Fruit fly (Drosophila melanogaster): ENCODE data around the gene RfC38.
A peak's percentile ranks its signal among the peaks of the same experiment; 100 is the strongest.

Gene RfC38

dm6 chr2L:11123499-11123898 lies 6.9 kb downstream of the RfC38 start, which contains the start of the genes Csl4 and Nup160 (continued):
- peak; percentile 71 for TF ChIP-seq CG13287 (GFP tag; IDR thresholded peaks at IDR 0.05; ENCODE audit: partially characterized antibody)
- peak; percentile 51 for TF ChIP-seq CG9437 (GFP tag; optimal IDR thresholded peaks at IDR 0.05)
- peak; percentile 36; the same call in 1 of the 2 replicates for TF ChIP-seq CG10959 (GFP tag; IDR thresholded peaks at IDR 0.05)
- peak; percentile 90 for TF ChIP-seq HLH54F (GFP tag; optimal IDR thresholded peaks at IDR 0.05)
- TF ChIP-seq Deaf1 (tag; optimal IDR thresholded peaks at IDR 0.05): no peak
- TF ChIP-seq MTF-1 (GFP tag; optimal IDR thresholded peaks at IDR 0.05; ENCODE audit: borderline replicate concordance): no peak
- peak; percentile 87 for TF ChIP-seq vfl (GFP tag; optimal IDR thresholded peaks at IDR 0.05)
- no peak for TF ChIP-seq Tbp (GFP tag; optimal IDR thresholded peaks at IDR 0.05)
- peak; percentile 0 for TF ChIP-seq org-1 (GFP tag; optimal IDR thresholded peaks at IDR 0.05)
- peak; percentile 87 to 88 for TF ChIP-seq dpn (GFP tag; optimal IDR thresholded peaks at IDR 0.05)
- peak; percentile 86 for TF ChIP-seq pum (GFP tag; optimal IDR thresholded peaks at IDR 0.05)
- peak; percentile 75 for TF ChIP-seq CG14014 (GFP tag; IDR thresholded peaks at IDR 0.05)
- TF ChIP-seq Usf (GFP tag; optimal IDR thresholded peaks at IDR 0.05): no peak
- no peak; the same call in 1 of the 2 replicates for TF ChIP-seq Poxn (GFP tag; IDR thresholded peaks at IDR 0.05)
- no peak for TF ChIP-seq CG18619 (GFP tag; optimal IDR thresholded peaks at IDR 0.05)
- peak; percentile 65 for TF ChIP-seq Abd-B (GFP tag; optimal IDR thresholded peaks at IDR 0.05)
- TF ChIP-seq CG6791 (GFP tag; IDR thresholded peaks at IDR 0.05; ENCODE audit: partially characterized antibody): no peak
- no peak for TF ChIP-seq C15 (GFP tag; IDR thresholded peaks at IDR 0.05)
- no peak for TF ChIP-seq tap (tag; optimal IDR thresholded peaks at IDR 0.05)
- peak; percentile 40 for TF ChIP-seq CG6683 (GFP tag; optimal IDR thresholded peaks at IDR 0.05)
- peak; percentile 68 for TF ChIP-seq CG11695 (GFP tag; IDR thresholded peaks at IDR 0.05)
- TF ChIP-seq sob (GFP tag; IDR thresholded peaks at IDR 0.05): peak; percentile 90
- TF ChIP-seq cg (GFP tag; optimal IDR thresholded peaks at IDR 0.05): no peak
- peak; percentile 20; the same call in 1 of the 3 replicates for TF ChIP-seq croc (GFP tag; conservative IDR thresholded peaks at IDR 0.05)
- TF ChIP-seq CG10366 (GFP tag; IDR thresholded peaks at IDR 0.05): peak; percentile 76
- TF ChIP-seq ab (GFP tag; optimal IDR thresholded peaks at IDR 0.05): no peak
- no peak for TF ChIP-seq CG1529 (GFP tag; optimal IDR thresholded peaks at IDR 0.05)
- no peak for TF ChIP-seq Hand (GFP tag; optimal IDR thresholded peaks at IDR 0.05)
- 0 out of 2 replicates have a peak, but pooled peaks have one; percentile 23 for TF ChIP-seq ap (GFP tag; IDR thresholded peaks at IDR 0.05)
- TF ChIP-seq CG14667 (GFP tag; IDR thresholded peaks at IDR 0.05): 0 out of 2 replicates have a peak, but pooled peaks have one; percentile 34
- no peak; the same call in 1 of the 2 replicates for TF ChIP-seq peb (GFP tag; IDR thresholded peaks at IDR 0.05)
- peak; percentile 71 for TF ChIP-seq p53 (GFP tag; optimal IDR thresholded peaks at IDR 0.05)
- no peak for TF ChIP-seq ash1 (GFP tag; optimal IDR thresholded peaks at IDR 0.05)
- TF ChIP-seq CG7963 (GFP tag; IDR thresholded peaks at IDR 0.05; ENCODE audit: partially characterized antibody): no peak
- TF ChIP-seq dm (GFP tag; optimal IDR thresholded peaks at IDR 0.05): peak; percentile 93
- TF ChIP-seq CG33213 (GFP tag; optimal IDR thresholded peaks at IDR 0.05): peak; percentile 78
- TF ChIP-seq ase (GFP tag; IDR thresholded peaks at IDR 0.05): peak; percentile 66; the same call in 2 of the 3 replicates
- TF ChIP-seq Adf1 (GFP tag; IDR thresholded peaks at IDR 0.05): peak; percentile 34
- no peak for TF ChIP-seq dan (GFP tag; IDR thresholded peaks at IDR 0.05)
- TF ChIP-seq CG43689 (GFP tag; IDR thresholded peaks at IDR 0.05): no peak; the same call in 1 of the 2 replicates
- no peak for TF ChIP-seq Hr39 (optimal IDR thresholded peaks at IDR 0.05)
- TF ChIP-seq ind (GFP tag; optimal IDR thresholded peaks at IDR 0.05): peak; percentile 81
- no peak for TF ChIP-seq Vsx1 (GFP tag; optimal IDR thresholded peaks at IDR 0.05)
- peak; percentile 73 for TF ChIP-seq CG6689 (GFP tag; IDR thresholded peaks at IDR 0.05)
- TF ChIP-seq Dip2 (GFP tag; IDR thresholded peaks at IDR 0.05): no peak
- peak; percentile 96 for TF ChIP-seq az2 (GFP tag; optimal IDR thresholded peaks at IDR 0.05)
- TF ChIP-seq CoRest (tag; optimal IDR thresholded peaks at IDR 0.05): peak; percentile 77
- TF ChIP-seq grn (GFP tag; optimal IDR thresholded peaks at IDR 0.05): no peak
- TF ChIP-seq hkb (optimal IDR thresholded peaks at IDR 0.05): no peak
- peak; percentile 85 for TF ChIP-seq hkb (GFP tag; IDR thresholded peaks at IDR 0.05)
- TF ChIP-seq Hr3 (GFP tag; optimal IDR thresholded peaks at IDR 0.05): peak; percentile 71
- TF ChIP-seq Aef1 (GFP tag; IDR thresholded peaks at IDR 0.05): peak; percentile 60; the same call in 1 of the 3 replicates
- no peak for TF ChIP-seq ro (GFP tag; IDR thresholded peaks at IDR 0.05)
